Fruit fly (Drosophila melanogaster) whole organism, wandering third instar larva: ENCODE data around the gene CG44437.
"Not testable (repeated sequence)": the region's sequence is repeated elsewhere in the genome, so short reads cannot be mapped to it uniquely, and the experiment has no call there.

Experiments used
- Abd-B ChIP-seq: fragments of >200 bp; optimal IDR thresholded peaks from 2 replicates; lab custom pipeline; 2017; ENCODE audit warnings: missing biosample characterization, missing genetic modification characterization
- CG9705 ChIP-seq: fragments of 200-800 bp; sonication (Bioruptor generic); optimal IDR thresholded peaks from 2 replicates; lab custom pipeline; 2018; ENCODE audit warnings: missing biosample characterization, mild to moderate bottlenecking, missing genetic modification characterization
- Dif ChIP-seq: fragments of 200-275, 200-300 bp; sonication (Bioruptor generic); optimal IDR thresholded peaks from 2 replicates; lab custom pipeline; 2018; ENCODE audit warnings: missing biosample characterization, missing genetic modification characterization; ENCODE audit not compliant: partially characterized antibody
- GATAd ChIP-seq: sonication (Bioruptor generic); optimal IDR thresholded peaks from 2 replicates; lab custom pipeline; 2016; ENCODE audit warnings: missing biosample characterization, missing genetic modification characterization
- HLH106 ChIP-seq: fragments of 200-800 bp; optimal IDR thresholded peaks from 3 replicates; lab custom pipeline; 2019; ENCODE audit warnings: missing biosample characterization, mild to moderate bottlenecking, missing genetic modification characterization, moderate library complexity
- Hnf4 ChIP-seq: fragments of 200-800 bp; sonication (Bioruptor generic); optimal IDR thresholded peaks from 2 replicates; lab custom pipeline; 2016; ENCODE audit warnings: missing biosample characterization, mild to moderate bottlenecking, missing genetic modification characterization
- Hr83 ChIP-seq: fragments of 200-300 bp; sonication (Bioruptor generic); optimal IDR thresholded peaks from 2 replicates; lab custom pipeline; 2016; ENCODE audit warnings: missing biosample characterization, mild to moderate bottlenecking, missing genetic modification characterization, moderate library complexity; ENCODE audit not compliant: poor library complexity, severe bottlenecking
- Jra ChIP-seq: sonication (Bioruptor generic); optimal IDR thresholded peaks from 2 replicates; lab custom pipeline; 2016; ENCODE audit warnings: missing biosample characterization, missing genetic modification characterization
- Mio ChIP-seq: sonication (Bioruptor generic); optimal IDR thresholded peaks from 2 replicates; lab custom pipeline; 2016; ENCODE audit warnings: missing biosample characterization, missing genetic modification characterization
- Myc ChIP-seq: fragments of >200 bp; optimal IDR thresholded peaks from 2 replicates; lab custom pipeline; 2017
- N ChIP-seq: fragments of >200 bp; optimal IDR thresholded peaks from 2 replicates; lab custom pipeline; 2018; ENCODE audit warnings: missing biosample characterization, missing external identifiers, missing genetic modification characterization
- OdsH ChIP-seq: fragments of 200-800 bp; sonication (Bioruptor generic); optimal IDR thresholded peaks from 2 replicates; lab custom pipeline; 2016; ENCODE audit warnings: missing biosample characterization, mild to moderate bottlenecking, missing genetic modification characterization
- Rel ChIP-seq, 2 experiments: fragments of 200-800 bp; sonication (Bioruptor generic) in 1 of 2; optimal IDR thresholded peaks; 2 replicates in 1 of 2; 3 replicates in 1 of 2; lab custom pipeline; 2016 to 2019; ENCODE audit warnings: mild to moderate bottlenecking in 2 of 2, missing biosample characterization in 2 of 2, missing genetic modification characterization in 2 of 2, moderate library complexity in 1 of 2
- Sp1 ChIP-seq: fragments of 200-800 bp; sonication (Bioruptor generic); optimal IDR thresholded peaks from 3 replicates; lab custom pipeline; 2019; ENCODE audit warnings: missing biosample characterization, mild to moderate bottlenecking, missing genetic modification characterization, moderate library complexity
- Vsx2 ChIP-seq: fragments of 200-300, 225-300 bp; sonication (Bioruptor generic); optimal IDR thresholded peaks from 2 replicates; lab custom pipeline; 2018; ENCODE audit warnings: missing biosample characterization, missing genetic modification characterization; ENCODE audit not compliant: partially characterized antibody
- br ChIP-seq: fragments of 200-800 bp; sonication (Bioruptor generic); optimal IDR thresholded peaks from 2 replicates; lab custom pipeline; 2016; ENCODE audit warnings: missing biosample characterization, missing genetic modification characterization
- brk ChIP-seq: fragments of 200-800 bp; sonication (Bioruptor generic); optimal IDR thresholded peaks from 2 replicates; lab custom pipeline; 2016; ENCODE audit warnings: missing biosample characterization, mild to moderate bottlenecking, missing genetic modification characterization
- dmrt93B ChIP-seq: fragments of 200-800 bp; sonication (Bioruptor generic); optimal IDR thresholded peaks from 2 replicates; lab custom pipeline; 2018; ENCODE audit warnings: missing biosample characterization, mild to moderate bottlenecking, missing genetic modification characterization
- dsf ChIP-seq: sonication (Bioruptor generic); optimal IDR thresholded peaks from 2 replicates; lab custom pipeline; 2016; ENCODE audit warnings: missing biosample characterization, missing genetic modification characterization, borderline replicate concordance
- ey ChIP-seq: fragments of 200-800 bp; sonication (Bioruptor generic); optimal IDR thresholded peaks from 2 replicates; lab custom pipeline; 2016; ENCODE audit warnings: missing biosample characterization, missing genetic modification characterization
- foxo ChIP-seq, 2 experiments: fragments of 200-800 bp; sonication (Bioruptor generic); optimal IDR thresholded peaks; 2 replicates in 1 of 2; 3 replicates in 1 of 2; lab custom pipeline; 2016 to 2017; ENCODE audit warnings: missing biosample characterization in 2 of 2, missing genetic modification characterization in 2 of 2
- fru ChIP-seq: fragments of 200-800 bp; sonication (Bioruptor generic); optimal IDR thresholded peaks from 3 replicates; lab custom pipeline; 2016; ENCODE audit warnings: missing biosample characterization, mild to moderate bottlenecking, missing genetic modification characterization
- h ChIP-seq: fragments of 200-800 bp; sonication (Bioruptor generic); optimal IDR thresholded peaks from 3 replicates; lab custom pipeline; 2016; ENCODE audit warnings: missing biosample characterization, mild to moderate bottlenecking, missing genetic modification characterization
- pan ChIP-seq: fragments of >200 bp; optimal IDR thresholded peaks from 2 replicates; lab custom pipeline; 2017
- psq ChIP-seq: fragments of 200-800 bp; sonication (Bioruptor generic); optimal IDR thresholded peaks from 3 replicates; lab custom pipeline; 2017; ENCODE audit warnings: missing biosample characterization, mild to moderate bottlenecking, missing genetic modification characterization, moderate library complexity
- rgr ChIP-seq: fragments of 200-800 bp; sonication (Bioruptor generic); optimal IDR thresholded peaks from 3 replicates; lab custom pipeline; 2016; ENCODE audit warnings: missing biosample characterization, mild to moderate bottlenecking, missing genetic modification characterization
- sv ChIP-seq: fragments of 200-800 bp; sonication (Bioruptor generic); optimal IDR thresholded peaks from 3 replicates; lab custom pipeline; 2016; ENCODE audit warnings: missing biosample characterization, missing genetic modification characterization
- usp ChIP-seq: fragments of >200 bp; optimal IDR thresholded peaks from 2 replicates; lab custom pipeline; 2017; ENCODE audit warnings: missing biosample characterization, missing genetic modification characterization
- woc ChIP-seq: sonication (Bioruptor generic); optimal IDR thresholded peaks from 2 replicates; lab custom pipeline; 2016; ENCODE audit warnings: missing biosample characterization, mild to moderate bottlenecking, missing genetic modification characterization

CG44437 gene

DNA sequence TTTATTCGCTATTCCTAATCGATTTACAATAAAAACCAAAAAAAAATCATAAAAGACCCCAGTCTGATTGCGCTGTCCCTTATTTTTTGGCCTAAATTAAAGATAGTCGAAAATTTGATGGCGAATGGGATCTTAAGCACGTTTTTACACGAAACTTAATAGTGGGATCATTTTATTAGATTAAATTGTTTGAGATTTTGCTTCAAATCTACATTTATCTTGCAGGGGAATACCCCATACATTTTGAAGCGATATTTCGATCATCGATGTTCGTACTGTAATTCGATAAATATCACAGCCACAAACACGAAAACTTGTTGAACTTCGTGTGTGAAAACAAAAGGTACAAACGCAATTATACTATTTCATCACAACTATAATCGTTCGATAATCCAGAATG, 17.9 kb downstream of the CG44437 start, which contains the start of gene CG32641:
Gene CG32641, plus strand, starts transcription at position 301 of the 400 bp plus-strand sequence.
- TF ChIP-seq Sp1 (GFP tag; lab: Kevin White, UChicago); Hr83 (GFP tag; lab: Kevin White, UChicago); HLH106: not testable (repeated sequence)

- TF ChIP-seq Myc; pan; br (GFP tag; lab: Kevin White, UChicago): not testable (repeated sequence)
Observed at dm6 chrX:13177720-13178119, 24.3 kb downstream of the CG44437 start, which contains the start of gene CG32640. TSS of gene CG32640 (plus strand) at chrX:13178005.

DNA sequence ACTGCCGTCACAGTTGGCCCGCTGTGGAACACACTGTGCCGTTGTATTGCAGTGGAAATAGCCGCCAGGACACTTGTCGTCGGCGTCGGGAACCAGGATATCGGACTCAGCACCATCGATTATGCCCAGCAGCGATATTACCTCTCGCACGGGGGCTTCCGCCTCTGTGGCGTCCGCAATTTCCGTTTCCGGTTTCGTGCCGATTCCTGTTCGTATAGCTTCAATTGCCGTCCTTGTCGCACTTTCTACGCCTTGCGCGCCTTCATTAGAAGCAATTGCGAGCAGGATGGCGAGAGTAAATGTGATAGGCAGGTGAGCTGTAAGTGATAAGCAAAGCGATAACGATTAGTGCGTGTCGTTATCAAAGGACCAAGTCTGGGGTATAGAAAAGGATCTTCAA, 29.2 kb downstream of the CG44437 start:
- TF ChIP-seq Dif (GFP tag; lab: Kevin White, UChicago) = no peak
- TF ChIP-seq rgr (GFP tag; lab: Kevin White, UChicago) = no peak
- no peak for TF ChIP-seq Abd-B (GFP tag; lab: Kevin White, UChicago)
- no peak for TF ChIP-seq CG9705 (GFP tag; lab: Kevin White, UChicago)
- no peak for TF ChIP-seq h
- TF ChIP-seq Vsx2 (GFP tag; lab: Kevin White, UChicago) = no peak
- no peak for TF ChIP-seq Rel (GFP tag; optimal IDR thresholded peaks at IDR 0.05; lab: Kevin White, UChicago)
- TF ChIP-seq Rel (tag; optimal IDR thresholded peaks at IDR 0.05; lab: Kevin White, UChicago) = no peak
- no peak for TF ChIP-seq Sp1 (GFP tag; lab: Kevin White, UChicago)
- TF ChIP-seq psq (GFP tag; lab: Kevin White, UChicago) = no peak
- no peak for TF ChIP-seq woc (GFP tag; lab: Kevin White, UChicago)
- TF ChIP-seq Hr83 (GFP tag; lab: Kevin White, UChicago) = no peak
- no peak for TF ChIP-seq Hnf4

DNA sequence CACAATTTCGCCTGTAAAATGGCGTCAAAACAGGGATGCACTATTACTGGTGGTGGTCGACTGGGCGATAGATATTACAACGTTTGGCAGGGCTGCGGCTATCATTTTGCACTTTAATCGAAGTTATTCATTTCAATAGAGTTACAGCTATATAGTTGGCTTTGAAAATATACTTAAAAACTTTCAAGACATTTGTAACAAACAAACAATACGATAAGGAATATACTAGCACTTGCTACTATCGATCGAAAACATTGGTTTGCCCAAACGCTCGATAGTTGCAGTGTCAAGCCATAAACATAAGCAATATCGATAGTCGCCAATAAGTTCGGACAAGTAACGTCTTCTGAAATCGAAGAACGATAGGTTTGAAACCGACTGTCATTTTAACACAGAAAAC, 42.6 kb downstream of the CG44437 start, which contains the start of the genes Bap60 and CG12096:
Gene Bap60, minus strand, starts transcription at position 28 of the 400 bp plus-strand sequence.
Gene CG12096, plus strand, starts transcription at position 124 of the 400 bp plus-strand sequence.
- TF ChIP-seq Mio (GFP tag; lab: Kevin White, UChicago) (no peak), rgr (GFP tag; lab: Kevin White, UChicago) (peak; percentile 80), usp (GFP tag; lab: Kevin White, UChicago) (no peak), dsf (GFP tag; lab: Kevin White, UChicago) (no peak), Sp1 (GFP tag; lab: Kevin White, UChicago) (peak; percentile 75), woc (GFP tag; lab: Kevin White, UChicago) (no peak), Rel (GFP tag; optimal IDR thresholded peaks at IDR 0.05; lab: Kevin White, UChicago) (no peak), Rel (tag; optimal IDR thresholded peaks at IDR 0.05; lab: Kevin White, UChicago) (peak; percentile 40), dmrt93B (GFP tag; lab: Kevin White, UChicago) (peak; percentile 72), h (peak; percentile 79), Myc (peak; percentile 58), br (GFP tag; lab: Kevin White, UChicago) (peak; percentile 81), HLH106 (peak; percentile 87), OdsH (GFP tag; lab: Kevin White, UChicago) (peak; percentile 62), foxo (GFP tag; optimal IDR thresholded peaks at IDR 0.05; lab: Kevin White, UChicago) (peak in 1 of 2 experiments; percentile 80), Vsx2 (GFP tag; lab: Kevin White, UChicago) (no peak), sv (GFP tag; lab: Kevin White, UChicago) (peak; percentile 20), psq (GFP tag; lab: Kevin White, UChicago) (peak; percentile 60), CG9705 (GFP tag; lab: Kevin White, UChicago) (peak; percentile 80), Jra (peak; percentile 79), fru (GFP tag; lab: Kevin White, UChicago) (peak; percentile 83), ey (GFP tag; lab: Kevin White, UChicago) (peak; percentile 80), GATAd (GFP tag; lab: Kevin White, UChicago) (peak; percentile 40), brk (GFP tag; lab: Kevin White, UChicago) (no peak)

DNA sequence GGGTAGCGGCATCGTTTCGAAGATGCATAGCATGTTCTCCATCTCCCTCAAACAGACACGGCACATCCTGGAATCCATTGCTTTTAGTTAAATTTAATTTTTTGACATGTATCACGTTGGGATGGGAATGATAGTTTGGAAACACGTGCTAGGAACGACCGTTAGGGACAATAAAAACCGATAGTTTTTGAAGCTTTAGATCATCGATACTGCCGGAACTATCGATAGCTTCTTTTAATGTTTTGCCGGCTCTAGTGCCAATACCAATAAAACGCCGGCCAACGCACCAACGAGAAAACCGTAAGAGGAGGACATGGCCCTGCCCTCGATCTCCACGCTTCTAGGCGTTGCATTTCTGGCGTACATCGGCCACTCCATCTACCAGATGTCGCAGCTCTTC, 47.3 kb downstream of the CG44437 start, which contains the start of the genes CG4318 and CG4332:
Gene CG4318, minus strand, starts transcription at position 142 of the 400 bp plus-strand sequence.
Gene CG4332, plus strand, starts transcription at position 256 of the 400 bp plus-strand sequence.
- TF ChIP-seq N (GFP tag; lab: Kevin White, UChicago) = no peak
- TF ChIP-seq Myc = peak; percentile 62
